Worm (Caenorhabditis elegans) whole organism, L4 larva: Measurements from ENCODE around the gene Y44A6C.1.

Experiments used
- aha-1 ChIP-seq: fragments of 150-350 bp; peaks from one replicate; lab custom pipeline; 2014; ENCODE audit warnings: missing biosample characterization, missing genetic modification characterization
- egl-43 ChIP-seq: fragments of 200-800 bp; sonication (Bioruptor generic); IDR thresholded peaks from 2 replicates; pipeline ENCODE4 v1.3.6; 2022; ENCODE audit warnings: missing genetic modification reagents, missing genetic modification characterization, missing compliant biosample characterization
- fkh-10 ChIP-seq: fragments of 150-350 bp; optimal IDR thresholded peaks from 2 replicates; lab custom pipeline; 2014; ENCODE audit warnings: missing biosample characterization, missing genetic modification reagents, missing genetic modification characterization
- pha-4 ChIP-seq, 2 experiments: fragments of 150-350 bp in 1 of 2; fragments of 200-800 bp in 1 of 2; sonication (Bioruptor generic) in 1 of 2; IDR thresholded peaks in 1 of 2; optimal IDR thresholded peaks in 1 of 2; 2 replicates each; pipeline versions ENCODE4 v1.3.6 to Lab custom; 2014 to 2022; ENCODE audit warnings: missing genetic modification characterization in 2 of 2, missing genetic modification reagents in 2 of 2, missing biosample characterization in 1 of 2, missing compliant biosample characterization in 1 of 2
- saeg-2 ChIP-seq: fragments of 200-800 bp; sonication (Bioruptor generic); IDR thresholded peaks from 2 replicates; pipeline ENCODE4 v1.3.6; 2022; ENCODE audit warnings: missing genetic modification reagents, missing genetic modification characterization, missing compliant biosample characterization
- unc-62 ChIP-seq, 3 experiments: fragments of 150-350 bp in 1 of 3; sonication (generic microtip); optimal IDR thresholded peaks in 2 of 3; peaks in 1 of 3; 1 replicate in 1 of 3; 2 replicates in 2 of 3; lab custom pipeline; 2014 to 2017; ENCODE audit warnings: missing biosample characterization in 3 of 3, missing genetic modification characterization in 3 of 3, missing genetic modification reagents in 3 of 3, missing genotype in 1 of 3
- zfp-2 ChIP-seq: sonication (generic microtip); optimal IDR thresholded peaks from 2 replicates; lab custom pipeline; 2016; ENCODE audit warnings: mild to moderate bottlenecking, missing genetic modification characterization, missing compliant biosample characterization

Gene Y44A6C.1

DNA sequence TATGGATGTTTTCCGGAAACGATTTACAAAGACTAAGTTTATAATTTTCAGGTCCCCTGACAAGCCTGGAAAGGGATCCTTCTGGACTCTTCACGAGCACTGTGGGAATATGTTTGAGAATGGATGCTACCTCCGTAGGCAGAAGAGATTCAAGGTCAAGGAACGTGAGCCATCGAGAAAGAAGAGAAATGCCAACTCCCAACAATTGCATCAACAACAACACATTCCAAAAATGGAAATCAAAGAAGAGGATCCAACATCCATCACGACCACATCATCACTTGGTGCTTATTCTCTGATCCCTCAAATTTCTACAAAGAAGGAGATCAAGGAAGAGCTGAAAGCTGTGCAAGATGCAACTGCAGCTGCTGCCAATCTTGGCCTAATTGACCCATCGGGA, 44.4 kb downstream of the Y44A6C.1 start:
- TF ChIP-seq zfp-2 (tag; lab: Kevin White, UChicago) (no peak), egl-43 (GFP tag; lab: Robert Waterston, UW) (0 out of 2 replicates have a peak, but pooled peaks have one; percentile 31), aha-1 (tag; lab: Kevin White, UChicago) (peak; percentile 95), unc-62 (GFP tag; optimal IDR thresholded peaks at IDR 0.05 in 1 of 2; lab: Kevin White, UChicago) (peak in 1 of 2 experiments; percentile 90), unc-62 (tag; optimal IDR thresholded peaks at IDR 0.05; lab: Kevin White, UChicago) (no peak)

DNA sequence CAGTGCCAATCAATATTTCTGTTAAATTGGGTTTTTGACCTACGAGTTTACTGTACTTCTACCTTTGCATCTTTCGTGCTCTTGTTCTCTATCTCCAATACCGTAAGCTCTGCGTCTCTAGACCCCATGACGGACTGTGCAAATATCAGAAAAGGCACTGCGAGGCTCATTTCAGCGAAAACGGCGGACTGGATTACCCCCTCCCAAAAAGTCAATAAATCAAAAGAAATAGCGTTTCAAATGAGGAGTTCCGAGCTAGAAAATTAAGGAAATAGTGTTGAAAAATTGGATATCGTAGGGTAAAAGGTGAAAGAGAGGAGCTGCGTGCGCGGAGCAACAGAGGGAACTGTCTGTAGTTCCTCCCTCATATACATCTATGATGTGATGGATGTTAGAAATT, 48.0 kb downstream of the Y44A6C.1 start:
- no peak for TF ChIP-seq saeg-2 (GFP tag; lab: Robert Waterston, UW)
- TF ChIP-seq pha-4 (GFP tag; IDR thresholded peaks at IDR 0.05; lab: Robert Waterston, UW): no peak; the same call in 1 of the 2 replicates
- peak; percentile 99 for TF ChIP-seq pha-4 (tag; optimal IDR thresholded peaks at IDR 0.05; lab: Kevin White, UChicago)
- TF ChIP-seq, all 104 proteins: peak for 1

DNA sequence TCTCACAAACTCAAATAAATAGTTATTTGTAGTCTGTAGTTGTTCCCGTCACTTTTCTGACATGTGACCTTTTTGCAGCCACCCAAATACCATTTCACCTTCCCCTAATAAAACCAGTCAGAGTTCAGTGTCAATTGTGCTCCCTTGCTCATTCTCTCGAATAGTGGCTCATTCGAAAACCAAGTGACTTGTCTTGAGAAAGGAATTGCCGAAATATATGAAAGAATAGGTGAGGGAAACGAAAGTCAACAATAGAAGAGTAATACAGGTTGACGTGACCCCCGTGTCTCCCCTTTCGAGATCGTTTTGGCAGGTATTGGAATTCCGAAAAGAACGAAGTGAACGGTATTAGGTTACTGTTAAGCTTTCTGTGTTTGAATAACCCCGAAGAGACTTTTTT, 49.5 kb downstream of the Y44A6C.1 start:
- TF ChIP-seq fkh-10 (GFP tag; lab: Kevin White, UChicago): no peak
- TF ChIP-seq pha-4 (GFP tag; IDR thresholded peaks at IDR 0.05; lab: Robert Waterston, UW): no peak
- peak; percentile 69 for TF ChIP-seq pha-4 (tag; optimal IDR thresholded peaks at IDR 0.05; lab: Kevin White, UChicago)
